Worm (Caenorhabditis elegans) whole organism, L2 larva: Measurements from ENCODE around the gene F16B12.1.

Source experiments
- Y55F3AM.14 ChIP-seq: fragments of 200-800 bp; sonication (Bioruptor generic); optimal IDR thresholded peaks from 2 replicates; lab custom pipeline; 2018; ENCODE audit warnings: mild to moderate bottlenecking, missing genetic modification characterization, missing compliant biosample characterization
- ZK546.5 ChIP-seq: sonication (generic microtip); optimal IDR thresholded peaks from 2 replicates; lab custom pipeline; 2017; ENCODE audit warnings: missing biosample characterization, missing genetic modification characterization
- alr-1 ChIP-seq: fragments of 150-350 bp; optimal IDR thresholded peaks from 2 replicates; lab custom pipeline; 2014; ENCODE audit warnings: missing biosample characterization, missing genetic modification characterization
- ceh-16 ChIP-seq: fragments of 150-350 bp; optimal IDR thresholded peaks from 2 replicates; lab custom pipeline; 2014; ENCODE audit warnings: missing biosample characterization, missing genetic modification characterization
- ceh-82 ChIP-seq: fragments of 150-350 bp; optimal IDR thresholded peaks from 2 replicates; lab custom pipeline; 2014; ENCODE audit warnings: missing biosample characterization, missing genetic modification characterization
- egl-27 ChIP-seq: sonication (generic microtip); optimal IDR thresholded peaks from 3 replicates; lab custom pipeline; 2017; ENCODE audit warnings: missing biosample characterization, missing genetic modification reagents, missing genetic modification characterization
- fos-1 ChIP-seq: fragments of 150-350 bp; optimal IDR thresholded peaks from 2 replicates; lab custom pipeline; 2014; ENCODE audit warnings: missing biosample characterization, missing genetic modification characterization
- lin-39 ChIP-seq: fragments of 150-350 bp; optimal IDR thresholded peaks from 2 replicates; lab custom pipeline; 2014; ENCODE audit warnings: missing biosample characterization, missing genetic modification reagents, missing genetic modification characterization
- lsy-2 ChIP-seq, 2 experiments: fragments of 150-350 bp in 1 of 2; sonication (generic microtip) in 1 of 2; optimal IDR thresholded peaks; 2 replicates each; lab custom pipeline; 2014 to 2017; ENCODE audit warnings: missing biosample characterization in 2 of 2, missing genetic modification characterization in 2 of 2
- nhr-10 ChIP-seq: sonication (generic microtip); optimal IDR thresholded peaks from 2 replicates; lab custom pipeline; 2017; ENCODE audit warnings: missing biosample characterization, missing genetic modification characterization
- nhr-237 ChIP-seq: fragments of 150-350 bp; optimal IDR thresholded peaks from 2 replicates; lab custom pipeline; 2014; ENCODE audit warnings: missing biosample characterization, missing genetic modification characterization
- unc-39 ChIP-seq: fragments of 150-350 bp; optimal IDR thresholded peaks from 2 replicates; lab custom pipeline; 2014; ENCODE audit warnings: missing biosample characterization, missing genetic modification characterization
- unc-62 ChIP-seq: fragments of 150-350 bp; optimal IDR thresholded peaks from 2 replicates; lab custom pipeline; 2014; ENCODE audit warnings: missing biosample characterization, missing genetic modification reagents, missing genetic modification characterization

DNA sequence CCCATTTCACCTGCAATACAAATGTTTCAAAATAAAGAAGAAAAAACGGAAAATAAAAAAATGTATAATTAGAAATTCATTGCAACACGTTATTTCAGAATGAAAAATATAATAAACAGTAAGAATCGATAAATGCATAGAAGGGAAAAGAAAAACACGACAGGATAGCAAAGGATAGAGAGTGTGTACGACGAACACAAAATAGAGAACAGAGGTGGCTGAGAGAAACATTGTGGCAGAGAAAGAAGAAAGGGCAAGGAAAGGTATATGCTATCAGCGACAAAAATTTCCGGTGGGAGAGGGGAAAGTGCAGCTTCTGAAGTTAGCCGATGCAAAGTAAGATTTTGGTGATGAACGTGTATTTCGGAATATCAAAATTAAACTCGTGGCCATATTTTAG lies 40.6 kb downstream of the F16B12.1 start, which contains the start of gene F28H6.6:
- TF ChIP-seq unc-62 (GFP tag; lab: Kevin White, UChicago) (no peak), ceh-16 (no peak), nhr-10 (no peak), Y55F3AM.14 (GFP tag; lab: Kevin White, UChicago) (no peak), ZK546.5 (no peak), egl-27 (tag; lab: Kevin White, UChicago) (no peak), fos-1 (tag; lab: Kevin White, UChicago) (no peak), lsy-2 (tag; optimal IDR thresholded peaks at IDR 0.05; lab: Kevin White, UChicago) (no peak), alr-1 (tag; lab: Kevin White, UChicago) (no peak), nhr-237 (tag; lab: Kevin White, UChicago) (no peak), lin-39 (tag; lab: Kevin White, UChicago) (no peak), unc-39 (tag; lab: Kevin White, UChicago) (no peak), ceh-82 (no peak)
